Worm (Caenorhabditis elegans): ENCODE results near the gene K02C4.3.

DNA sequence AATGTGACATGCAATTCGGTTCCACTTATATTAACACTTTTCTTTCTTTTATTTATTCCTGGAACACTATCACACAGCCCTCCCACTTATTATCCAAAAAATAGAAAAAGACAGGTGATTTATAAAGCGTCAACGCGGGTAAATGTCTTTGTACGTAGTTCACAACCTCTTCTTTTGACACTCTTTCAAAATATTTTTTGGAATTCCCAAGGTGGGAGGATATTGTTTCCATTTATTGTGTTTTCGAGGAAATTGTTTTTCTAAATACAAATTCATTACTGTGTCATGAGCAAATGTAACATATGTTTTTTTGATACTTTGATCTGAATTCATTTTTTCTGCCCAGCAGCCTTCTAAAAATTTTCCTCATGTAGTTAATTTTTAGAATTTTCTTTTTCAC lies 28.7 kb downstream of the K02C4.3 start:
- TF ChIP-seq elt-2 (tag; optimal IDR thresholded peaks at IDR 0.05) (no peak), nhr-77 (tag; optimal IDR thresholded peaks at IDR 0.05) (no peak), unc-62 (GFP tag; optimal IDR thresholded peaks at IDR 0.05) (no peak), fos-1 (tag; optimal IDR thresholded peaks at IDR 0.05) (no peak), nhr-25 (tag; optimal IDR thresholded peaks at IDR 0.05) (no peak)

Measured in whole organism, L3 larva.